Worm (Caenorhabditis elegans) whole organism, midembryonic: ENCODE results near the gene cyp-13A4.

ENCODE experiments used
- tab-1 ChIP-seq: fragments of 200-800 bp; sonication (Bioruptor generic); IDR thresholded peaks from 2 replicates; pipeline ENCODE4 v1.3.6; 2022; ENCODE audit warnings: missing genetic modification characterization, missing compliant biosample characterization
- ztf-23 ChIP-seq: fragments of 200-800 bp; sonication (Bioruptor generic); IDR thresholded peaks from 2 replicates; pipeline ENCODE4 v1.3.6; 2022; ENCODE audit warnings: missing genetic modification reagents, missing genetic modification characterization, missing compliant biosample characterization

- TF ChIP-seq tab-1 (GFP tag; lab: Robert Waterston, UW) (no peak), ztf-23 (GFP tag; lab: Robert Waterston, UW) (no peak)
Measured at ce11 chrII:9800251-9800650, 2.7 kb upstream of the cyp-13A4 start, which contains the start of gene cyp-13A5.
